Fruit fly (Drosophila melanogaster): Measurements from ENCODE around the gene Cpr65Aw.
"Not testable (repeated sequence)": the region's sequence is repeated elsewhere in the genome, so short reads cannot be mapped to it uniquely, and the experiment has no call there.

The Cpr65Aw gene

DNA sequence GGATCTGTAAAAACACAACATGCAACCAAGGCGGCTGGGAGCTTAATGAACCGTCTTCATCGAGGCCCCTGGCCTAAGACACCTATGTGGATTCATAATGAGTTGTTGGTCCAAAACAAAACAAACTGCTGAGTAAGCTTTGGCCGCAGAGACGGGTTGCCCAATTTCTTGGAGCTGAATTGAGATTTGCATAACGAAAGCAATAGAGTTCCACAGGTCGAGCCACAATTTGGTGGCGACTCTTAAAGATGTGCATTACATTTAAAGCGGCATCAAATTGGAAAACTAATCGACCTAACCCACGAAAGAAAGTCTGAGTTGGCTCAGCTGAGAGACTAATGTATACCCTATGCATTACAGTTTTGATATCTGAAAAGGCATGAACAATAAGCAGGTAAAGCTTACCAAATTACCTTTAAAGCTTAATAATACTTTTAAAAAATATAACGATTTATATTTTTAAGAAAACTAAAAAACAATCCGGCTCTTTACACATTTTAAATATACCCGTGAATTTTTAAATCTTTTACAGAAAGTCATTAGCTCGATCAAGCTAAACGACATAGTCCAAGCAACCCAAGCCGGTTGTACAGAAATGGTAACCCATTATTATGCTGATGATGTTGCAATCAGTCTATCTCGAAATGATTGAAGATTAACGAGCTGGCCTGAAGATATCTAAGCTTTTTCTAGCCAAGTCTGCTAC is 15.3 kb upstream of the Cpr65Aw start, which contains the start of gene CG13297:
Gene CG13297 (minus strand): TSS at position 51 of the 706 bp plus-strand sequence.
- TF ChIP-seq psq (GFP tag; optimal IDR thresholded peaks at IDR 0.05) (no peak), woc (GFP tag; optimal IDR thresholded peaks at IDR 0.05) (no peak)

DNA sequence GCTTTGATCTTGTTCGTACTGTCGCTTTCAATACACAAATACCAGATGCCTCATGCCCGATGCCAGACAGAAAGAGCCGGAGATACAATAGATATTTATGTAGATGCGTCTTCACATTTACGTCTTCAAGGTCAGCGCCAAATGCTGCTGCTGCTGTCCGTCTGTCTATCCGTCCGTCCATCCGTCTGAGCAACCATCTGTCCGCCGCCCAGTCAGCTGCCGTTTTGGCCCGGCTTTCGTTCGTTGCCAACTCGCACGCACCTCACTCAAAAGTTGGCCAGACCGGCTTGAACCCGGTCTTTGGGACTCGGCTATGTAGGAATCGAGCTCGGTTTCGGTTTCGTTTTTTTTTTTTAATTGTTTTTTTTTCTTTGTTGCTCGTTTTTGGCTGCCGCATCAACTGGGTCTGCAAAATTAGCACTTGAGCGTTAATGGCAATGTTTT is 12.8 kb upstream of the Cpr65Aw start:
- TF ChIP-seq Hr83 (GFP tag; optimal IDR thresholded peaks at IDR 0.05; ENCODE audit: poor library complexity, severe bottlenecking) = no peak
- TF ChIP-seq Hr78 (GFP tag; optimal IDR thresholded peaks at IDR 0.05) = no peak
- TF ChIP-seq Mio (GFP tag; optimal IDR thresholded peaks at IDR 0.05) = no peak
- peak; percentile 41 for TF ChIP-seq Sp1 (GFP tag; optimal IDR thresholded peaks at IDR 0.05)
- no peak for TF ChIP-seq Vsx2 (GFP tag; optimal IDR thresholded peaks at IDR 0.05; ENCODE audit: partially characterized antibody)
- no peak for TF ChIP-seq Myc (optimal IDR thresholded peaks at IDR 0.05)
- no peak for TF ChIP-seq sv (GFP tag; optimal IDR thresholded peaks at IDR 0.05)
- no peak for TF ChIP-seq jim (GFP tag; optimal IDR thresholded peaks at IDR 0.05)
- peak; percentile 44 for TF ChIP-seq CrebA (GFP tag; optimal IDR thresholded peaks at IDR 0.05; ENCODE audit: borderline replicate concordance)
- no peak for TF ChIP-seq fru (GFP tag; optimal IDR thresholded peaks at IDR 0.05)
- no peak for TF ChIP-seq brk (GFP tag; optimal IDR thresholded peaks at IDR 0.05)
- no peak for TF ChIP-seq lola (GFP tag; optimal IDR thresholded peaks at IDR 0.05)
- no peak for TF ChIP-seq br (GFP tag; optimal IDR thresholded peaks at IDR 0.05)
- no peak for TF ChIP-seq Abd-B (GFP tag; optimal IDR thresholded peaks at IDR 0.05)
- TF ChIP-seq h (GFP tag; optimal IDR thresholded peaks at IDR 0.05) = no peak
- no peak for TF ChIP-seq Hnf4 (GFP tag; optimal IDR thresholded peaks at IDR 0.05)
- no peak for TF ChIP-seq Dfd (GFP tag; optimal IDR thresholded peaks at IDR 0.05)
- no peak for TF ChIP-seq sage (GFP tag; optimal IDR thresholded peaks at IDR 0.05)
- no peak for TF ChIP-seq dmrt93B (GFP tag; optimal IDR thresholded peaks at IDR 0.05)
- TF ChIP-seq Rel (GFP tag; optimal IDR thresholded peaks at IDR 0.05) = peak; percentile 72
- TF ChIP-seq Rel (tag; optimal IDR thresholded peaks at IDR 0.05) = no peak

DNA sequence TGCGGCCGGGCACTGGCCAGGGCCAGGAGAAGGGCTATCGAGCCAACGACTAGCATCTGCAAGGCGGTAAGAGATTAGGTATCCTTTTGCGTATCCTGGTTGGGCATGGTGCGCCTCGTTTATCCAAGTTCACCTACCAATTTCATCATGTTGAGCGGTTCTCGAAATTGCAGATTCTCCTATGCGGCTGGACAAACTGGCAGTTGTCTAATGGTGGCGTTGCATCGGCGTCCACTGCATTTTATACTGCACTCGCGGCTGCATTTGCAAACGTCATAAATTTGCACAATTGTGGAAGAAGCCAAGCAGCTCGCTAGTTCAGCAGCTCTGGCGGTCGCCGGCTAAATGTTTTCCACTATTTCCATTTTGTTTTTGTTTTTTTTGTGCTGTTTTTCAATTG is 10.3 kb upstream of the Cpr65Aw start, which contains the start of gene Acp65Aa:
Gene Acp65Aa (minus strand): TSS at position 215 of the 400 bp plus-strand sequence.
- no peak for TF ChIP-seq Jra (GFP tag; optimal IDR thresholded peaks at IDR 0.05)
- no peak for TF ChIP-seq Dif (GFP tag; optimal IDR thresholded peaks at IDR 0.05; ENCODE audit: partially characterized antibody)
- no peak for TF ChIP-seq ey (GFP tag; optimal IDR thresholded peaks at IDR 0.05)
- TF ChIP-seq woc (GFP tag; optimal IDR thresholded peaks at IDR 0.05) = no peak
- no peak for TF ChIP-seq Dfd (GFP tag; optimal IDR thresholded peaks at IDR 0.05)
- no peak for TF ChIP-seq HLH106 (tag; optimal IDR thresholded peaks at IDR 0.05)
- no peak for TF ChIP-seq Vsx2 (GFP tag; optimal IDR thresholded peaks at IDR 0.05; ENCODE audit: partially characterized antibody)
- no peak for TF ChIP-seq CrebA (GFP tag; optimal IDR thresholded peaks at IDR 0.05; ENCODE audit: borderline replicate concordance)
- TF ChIP-seq fru (GFP tag; optimal IDR thresholded peaks at IDR 0.05) = no peak
- no peak for TF ChIP-seq CG32264 (GFP tag; optimal IDR thresholded peaks at IDR 0.05)
- no peak for TF ChIP-seq rgr (GFP tag; optimal IDR thresholded peaks at IDR 0.05)
- TF ChIP-seq foxo (GFP tag; optimal IDR thresholded peaks at IDR 0.05) = no peak
- TF ChIP-seq usp (GFP tag; optimal IDR thresholded peaks at IDR 0.05) = no peak
- TF ChIP-seq lola (GFP tag; optimal IDR thresholded peaks at IDR 0.05) = no peak
- TF ChIP-seq Abd-B (GFP tag; optimal IDR thresholded peaks at IDR 0.05) = no peak
- TF ChIP-seq Hr83 (GFP tag; optimal IDR thresholded peaks at IDR 0.05; ENCODE audit: poor library complexity, severe bottlenecking) = no peak
- TF ChIP-seq Rel (GFP tag; optimal IDR thresholded peaks at IDR 0.05) = no peak
- TF ChIP-seq Rel (tag; optimal IDR thresholded peaks at IDR 0.05) = no peak
- TF ChIP-seq GATAd (GFP tag; optimal IDR thresholded peaks at IDR 0.05) = no peak

DNA sequence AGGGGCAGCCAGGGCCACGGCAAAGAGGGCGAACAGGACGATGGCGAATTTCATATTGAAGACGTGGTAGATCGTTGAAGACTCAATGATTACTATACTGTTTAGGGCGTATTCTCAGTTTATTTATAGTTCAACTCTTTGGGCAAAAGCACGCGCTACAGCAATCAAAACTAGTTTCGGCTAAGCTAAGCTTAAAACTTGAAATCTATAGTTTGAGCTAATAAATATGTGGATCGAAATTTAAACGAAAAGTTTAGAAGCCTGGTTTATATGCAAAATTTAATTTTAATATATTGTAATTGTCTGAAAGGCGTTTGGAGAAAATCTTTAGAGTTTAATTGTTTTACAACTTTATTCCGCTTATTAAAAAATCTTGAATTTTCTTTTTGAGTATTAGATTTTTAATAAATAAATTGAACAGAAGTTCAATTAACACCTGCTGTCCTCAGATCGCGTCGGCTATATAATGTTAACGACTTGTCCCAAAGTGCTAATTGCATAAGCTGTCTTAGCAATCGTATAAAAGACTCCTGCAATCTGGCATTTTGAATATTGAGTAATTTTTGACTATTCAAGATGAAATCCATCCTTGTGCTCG is 8.6 kb upstream of the Cpr65Aw start, which contains the start of the genes Cpr65Ax2 and Lcp65Aa:
Gene Cpr65Ax2 (minus strand): TSS at position 101 of the 598 bp plus-strand sequence.
Gene Lcp65Aa (plus strand): TSS at position 548 of the 598 bp plus-strand sequence.
- TF ChIP-seq woc, usp, CG32264 (GFP tag; optimal IDR thresholded peaks at IDR 0.05): not testable (repeated sequence)
